Worm (Caenorhabditis elegans): ENCODE data around the gene epg-6.

Gene epg-6

ce11 chrIII:10615166-10615565 lies 15.2 kb upstream of the epg-6 start, which contains the start of gene mrpl-22:
TSS of gene mrpl-22 (plus strand) at chrIII:10615466.
- TF ChIP-seq sma-9 (GFP tag; optimal IDR thresholded peaks at IDR 0.05), result no peak
- no peak for TF ChIP-seq sma-9 (tag; optimal IDR thresholded peaks at IDR 0.05)
- TF ChIP-seq ZK546.5 (tag; optimal IDR thresholded peaks at IDR 0.05), result no peak
- no peak for TF ChIP-seq ceh-16 (tag; optimal IDR thresholded peaks at IDR 0.05)
- TF ChIP-seq ama-1 (optimal IDR thresholded peaks at IDR 0.05), result no peak
- no peak for TF ChIP-seq nhr-10 (tag; optimal IDR thresholded peaks at IDR 0.05)
- TF ChIP-seq alr-1 (tag; optimal IDR thresholded peaks at IDR 0.05), result no peak
- no peak for TF ChIP-seq lsy-2 (tag; optimal IDR thresholded peaks at IDR 0.05)
- no peak for TF ChIP-seq skn-1 (tag; optimal IDR thresholded peaks at IDR 0.05)
- no peak for TF ChIP-seq ztf-4 (tag; optimal IDR thresholded peaks at IDR 0.05)
- TF ChIP-seq nhr-11 (tag; optimal IDR thresholded peaks at IDR 0.05), result no peak
- TF ChIP-seq unc-55 (GFP tag; optimal IDR thresholded peaks at IDR 0.05), result no peak
- TF ChIP-seq ztf-11 (tag; optimal IDR thresholded peaks at IDR 0.05), result no peak
- TF ChIP-seq fos-1 (tag; optimal IDR thresholded peaks at IDR 0.05), result no peak

DNA sequence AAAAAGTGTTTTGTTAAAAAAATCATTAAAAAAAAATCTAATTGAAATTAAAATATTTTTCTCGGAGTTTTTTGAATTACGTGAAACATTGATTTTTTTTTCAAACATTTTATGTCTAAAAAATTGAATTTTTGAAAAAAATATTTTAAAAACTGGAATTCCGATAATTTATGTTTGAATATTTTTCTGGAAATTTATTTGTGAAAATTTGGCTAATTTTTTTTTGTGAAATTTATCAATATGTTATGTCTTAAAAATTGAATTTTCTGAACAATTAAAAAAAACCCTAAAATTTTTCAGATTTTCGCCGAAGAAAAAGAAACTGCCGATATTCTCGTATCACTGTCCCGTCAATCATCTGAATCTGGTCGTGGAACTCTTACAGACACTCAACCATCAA lies 12.3 kb upstream of the epg-6 start, which contains the start of gene Y39A1A.24:
Y39A1A.24 (plus strand) TSS at position 301 of the 400 bp plus-strand sequence.
- TF ChIP-seq crh-2 (tag; optimal IDR thresholded peaks at IDR 0.05), result no peak
- no peak for TF ChIP-seq nhr-237 (tag; optimal IDR thresholded peaks at IDR 0.05)
- no peak for TF ChIP-seq zag-1 (tag; optimal IDR thresholded peaks at IDR 0.05)
- TF ChIP-seq ZK546.5 (tag; optimal IDR thresholded peaks at IDR 0.05), result no peak
- no peak for TF ChIP-seq dmd-4 (tag; optimal IDR thresholded peaks at IDR 0.05)
- TF ChIP-seq elt-3 (tag; optimal IDR thresholded peaks at IDR 0.05), result no peak
- TF ChIP-seq R02D3.7 (tag; optimal IDR thresholded peaks at IDR 0.05), result no peak
- no peak for TF ChIP-seq ceh-82 (tag; optimal IDR thresholded peaks at IDR 0.05)
- TF ChIP-seq ama-1 (optimal IDR thresholded peaks at IDR 0.05), result no peak
- no peak for TF ChIP-seq blmp-1 (tag; optimal IDR thresholded peaks at IDR 0.05; ENCODE audit: insufficient read depth)
- TF ChIP-seq ztf-1 (GFP tag; conservative IDR thresholded peaks at IDR 0.05), result no peak
- no peak for TF ChIP-seq gmeb-1 (tag; optimal IDR thresholded peaks at IDR 0.05)
- no peak for TF ChIP-seq lsy-2 (tag; optimal IDR thresholded peaks at IDR 0.05)
- TF ChIP-seq sma-3 (GFP tag; optimal IDR thresholded peaks at IDR 0.05), result no peak
- TF ChIP-seq mdl-1 (tag; optimal IDR thresholded peaks at IDR 0.05), result no peak
- TF ChIP-seq snpc-4 (tag; optimal IDR thresholded peaks at IDR 0.05), result no peak

DNA sequence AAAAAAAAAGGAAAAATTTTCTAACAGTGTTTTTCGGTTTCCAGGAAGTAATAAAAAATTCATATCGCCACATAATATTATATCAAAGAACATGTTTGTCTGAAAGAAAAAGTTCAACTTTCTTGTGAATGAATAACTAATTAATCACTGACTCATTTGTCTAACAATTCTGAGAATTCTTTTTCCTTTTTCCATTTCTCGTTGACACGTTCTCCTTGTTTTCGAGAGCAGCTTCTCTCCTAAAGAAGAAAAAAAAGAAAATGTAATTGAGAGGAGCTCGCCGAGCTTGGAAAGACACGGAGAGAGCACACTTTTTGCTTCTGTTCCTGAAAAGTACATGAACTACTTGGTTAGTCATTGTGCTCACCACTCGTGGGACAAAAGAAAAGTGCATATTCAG lies 8.2 kb upstream of the epg-6 start:
- peak; percentile 75 for TF ChIP-seq C34F6.9 (tag; optimal IDR thresholded peaks at IDR 0.05)
- no peak for TF ChIP-seq nhr-11 (tag; optimal IDR thresholded peaks at IDR 0.05)
- TF ChIP-seq R02D3.7 (tag; optimal IDR thresholded peaks at IDR 0.05), result no peak
- no peak for TF ChIP-seq gmeb-1 (tag; optimal IDR thresholded peaks at IDR 0.05)
- TF ChIP-seq crh-2 (tag; optimal IDR thresholded peaks at IDR 0.05), result peak; percentile 29
- no peak for TF ChIP-seq mab-5 (tag; optimal IDR thresholded peaks at IDR 0.05)
- no peak for TF ChIP-seq ztf-11 (tag; optimal IDR thresholded peaks at IDR 0.05)
- TF ChIP-seq zag-1 (tag; optimal IDR thresholded peaks at IDR 0.05), result no peak
- no peak for TF ChIP-seq Y55F3AM.14 (GFP tag; optimal IDR thresholded peaks at IDR 0.05)
- TF ChIP-seq lsy-2 (tag; optimal IDR thresholded peaks at IDR 0.05), result peak in 1 of 2 experiments; percentile 24
- TF ChIP-seq nhr-77 (tag; optimal IDR thresholded peaks at IDR 0.05), result no peak
- TF ChIP-seq unc-55 (GFP tag; optimal IDR thresholded peaks at IDR 0.05), result peak; percentile 62
- no peak for TF ChIP-seq elt-3 (tag; optimal IDR thresholded peaks at IDR 0.05)
- TF ChIP-seq ama-1 (optimal IDR thresholded peaks at IDR 0.05), result no peak
- no peak for TF ChIP-seq unc-62 (GFP tag; optimal IDR thresholded peaks at IDR 0.05)
- no peak for TF ChIP-seq ztf-1 (GFP tag; conservative IDR thresholded peaks at IDR 0.05)
- no peak for TF ChIP-seq nhr-6 (tag; optimal IDR thresholded peaks at IDR 0.05)
- TF ChIP-seq alr-1 (tag; optimal IDR thresholded peaks at IDR 0.05), result no peak
- TF ChIP-seq egl-27 (tag; optimal IDR thresholded peaks at IDR 0.05), result no peak
- TF ChIP-seq nhr-12 (tag; optimal IDR thresholded peaks at IDR 0.05), result no peak
- no peak for TF ChIP-seq skn-1 (tag; optimal IDR thresholded peaks at IDR 0.05)
- TF ChIP-seq nhr-237 (tag; optimal IDR thresholded peaks at IDR 0.05), result no peak
- no peak for TF ChIP-seq sma-3 (GFP tag; optimal IDR thresholded peaks at IDR 0.05)
- no peak for TF ChIP-seq lin-11 (tag; optimal IDR thresholded peaks at IDR 0.05)
- no peak for TF ChIP-seq ceh-16 (tag; optimal IDR thresholded peaks at IDR 0.05)
- no peak for TF ChIP-seq elt-1 (tag; optimal IDR thresholded peaks at IDR 0.05)
- TF ChIP-seq sem-4 (tag; optimal IDR thresholded peaks at IDR 0.05), result no peak
- TF ChIP-seq aly-2 (tag; optimal IDR thresholded peaks at IDR 0.05), result no peak
- TF ChIP-seq nhr-25 (tag; optimal IDR thresholded peaks at IDR 0.05), result no peak
- TF ChIP-seq lin-13 (GFP tag; optimal IDR thresholded peaks at IDR 0.05), result peak; percentile 7
- no peak for TF ChIP-seq nhr-21 (tag; optimal IDR thresholded peaks at IDR 0.05)
